Fruit fly (Drosophila melanogaster): ENCODE results near the gene CG15628.
A peak's percentile ranks its signal among the peaks of the same experiment; 100 is the strongest.

Gene CG15628

dm6 chr2L:4810697-4811490 lies 10.7 kb upstream of the CG15628 start (continued):
- TF ChIP-seq Optix (GFP tag; IDR thresholded peaks at IDR 0.05), result peak; percentile 12; the same call in 1 of the 3 replicates
- TF ChIP-seq Elba2 (GFP tag; optimal IDR thresholded peaks at IDR 0.05), result no peak
- no peak for TF ChIP-seq jumu (GFP tag; optimal IDR thresholded peaks at IDR 0.05)
- TF ChIP-seq Med (GFP tag), result peak; percentile 51
- no peak for TF ChIP-seq CG6254 (GFP tag; optimal IDR thresholded peaks at IDR 0.05)
- no peak for TF ChIP-seq BEAF-32 (GFP tag; optimal IDR thresholded peaks at IDR 0.05)
- TF ChIP-seq phol (tag; optimal IDR thresholded peaks at IDR 0.05), result peak; percentile 63
- peak; percentile 17 for TF ChIP-seq lab (GFP tag; optimal IDR thresholded peaks at IDR 0.05)
- TF ChIP-seq Doc3 (GFP tag; IDR thresholded peaks at IDR 0.05; ENCODE audit: partially characterized antibody), result no peak; the same call in 2 of the 3 replicates
- peak; percentile 7 for TF ChIP-seq Blimp-1 (GFP tag; optimal IDR thresholded peaks at IDR 0.05)
- TF ChIP-seq CG17829 (tag; optimal IDR thresholded peaks at IDR 0.05), result peak; percentile 35
- TF ChIP-seq CG14014 (GFP tag; IDR thresholded peaks at IDR 0.05), result no peak
- TF ChIP-seq Fer1 (GFP tag; optimal IDR thresholded peaks at IDR 0.05), result peak; percentile 7
- peak; percentile 74 for TF ChIP-seq CG13296 (GFP tag; optimal IDR thresholded peaks at IDR 0.05)
- 0 out of 2 replicates have a peak, but pooled peaks have one; percentile 42 for TF ChIP-seq Atf6 (GFP tag; IDR thresholded peaks at IDR 0.05)
- TF ChIP-seq CG10209 (GFP tag; optimal IDR thresholded peaks at IDR 0.05), result peak; percentile 82
- TF ChIP-seq Ets65A (GFP tag), result peak; percentile 89
- peak; percentile 21 for TF ChIP-seq zfh2 (GFP tag; optimal IDR thresholded peaks at IDR 0.05)
- 0 out of 2 replicates have a peak, but pooled peaks have one; percentile 21 for TF ChIP-seq ham (GFP tag; IDR thresholded peaks at IDR 0.05)
- peak; percentile 21 for TF ChIP-seq CG12769 (tag; optimal IDR thresholded peaks at IDR 0.05)
- TF ChIP-seq pfk (GFP tag; optimal IDR thresholded peaks at IDR 0.05), result no peak
- peak; percentile 64 for TF ChIP-seq CG10979 (tag; optimal IDR thresholded peaks at IDR 0.05)
- TF ChIP-seq C15 (GFP tag; IDR thresholded peaks at IDR 0.05), result no peak
- TF ChIP-seq Myb (GFP tag; optimal IDR thresholded peaks at IDR 0.05), result no peak
- no peak for TF ChIP-seq lov (optimal IDR thresholded peaks at IDR 0.05)
- TF ChIP-seq lov (GFP tag; IDR thresholded peaks at IDR 0.05), result no peak
- peak; percentile 28; the same call in 1 of the 3 replicates for TF ChIP-seq Mrtf (GFP tag; IDR thresholded peaks at IDR 0.05)
- TF ChIP-seq tup (GFP tag; optimal IDR thresholded peaks at IDR 0.05), result no peak
- TF ChIP-seq oc (tag; optimal IDR thresholded peaks at IDR 0.05), result no peak
- peak; percentile 30; the same call in 1 of the 2 replicates for TF ChIP-seq Xrp1 (GFP tag; IDR thresholded peaks at IDR 0.05)
- no peak for TF ChIP-seq otp (GFP tag; IDR thresholded peaks at IDR 0.05)
- TF ChIP-seq Hey (tag; optimal IDR thresholded peaks at IDR 0.05), result no peak
- peak; percentile 77 for TF ChIP-seq CG12391 (tag; optimal IDR thresholded peaks at IDR 0.05)
- no peak for TF ChIP-seq CG9797 (GFP tag; optimal IDR thresholded peaks at IDR 0.05)
- TF ChIP-seq ems (GFP tag; optimal IDR thresholded peaks at IDR 0.05), result no peak
- no peak for TF ChIP-seq btn (GFP tag; optimal IDR thresholded peaks at IDR 0.05)
- no peak for TF ChIP-seq CG17912 (GFP tag; optimal IDR thresholded peaks at IDR 0.05)
- TF ChIP-seq onecut (GFP tag; IDR thresholded peaks at IDR 0.05), result peak; percentile 19; the same call in 1 of the 2 replicates
- no peak for TF ChIP-seq en (GFP tag; optimal IDR thresholded peaks at IDR 0.05)
- peak; percentile 81 for TF ChIP-seq CG18619 (GFP tag; optimal IDR thresholded peaks at IDR 0.05)
- TF ChIP-seq CG1602 (GFP tag; optimal IDR thresholded peaks at IDR 0.05), result peak; percentile 67
- no peak for TF ChIP-seq sim (GFP tag; IDR thresholded peaks at IDR 0.05)
- no peak for TF ChIP-seq CG33213 (GFP tag; optimal IDR thresholded peaks at IDR 0.05)
- TF ChIP-seq CG16863 (GFP tag; optimal IDR thresholded peaks at IDR 0.05), result peak; percentile 42
- TF ChIP-seq pum (GFP tag; optimal IDR thresholded peaks at IDR 0.05), result no peak
- TF ChIP-seq CG17802 (tag; optimal IDR thresholded peaks at IDR 0.05), result no peak
- no peak for TF ChIP-seq salm (tag; optimal IDR thresholded peaks at IDR 0.05)
- no peak for TF ChIP-seq CG12071 (GFP tag; optimal IDR thresholded peaks at IDR 0.05)
- TF ChIP-seq HLH3B (GFP tag; IDR thresholded peaks at IDR 0.05), result no peak; the same call in 1 of the 2 replicates
